Fruit fly (Drosophila melanogaster): ENCODE measurements around the gene CG5026.

CG5026 gene

dm6 chr3L:9011485-9012389 is 43.4 kb downstream of the CG5026 start (continued):
- peak in 1 of 2 experiments; percentile 86 for TF ChIP-seq bsh (GFP tag; optimal IDR thresholded peaks at IDR 0.05)
- no peak for TF ChIP-seq CTCF (GFP tag; optimal IDR thresholded peaks at IDR 0.05)
- no peak for TF ChIP-seq CG10321 (GFP tag; IDR thresholded peaks at IDR 0.05)
- peak; percentile 64 for TF ChIP-seq CG2875 (GFP tag; optimal IDR thresholded peaks at IDR 0.05)
- TF ChIP-seq zen (tag; optimal IDR thresholded peaks at IDR 0.05): peak; percentile 46
- no peak; the same call in 1 of the 2 replicates for TF ChIP-seq Ravus (GFP tag; IDR thresholded peaks at IDR 0.05)
- peak; percentile 49 for TF ChIP-seq CG12942 (GFP tag; optimal IDR thresholded peaks at IDR 0.05)
- TF ChIP-seq exex (tag; optimal IDR thresholded peaks at IDR 0.05): no peak
- TF ChIP-seq BEAF-32 (GFP tag; optimal IDR thresholded peaks at IDR 0.05): no peak
- no peak for TF ChIP-seq dati (GFP tag; IDR thresholded peaks at IDR 0.05)
- peak; percentile 53 for TF ChIP-seq her (GFP tag; optimal IDR thresholded peaks at IDR 0.05)
- TF ChIP-seq mld (GFP tag; IDR thresholded peaks at IDR 0.05; ENCODE audit: partially characterized antibody): no peak
- TF ChIP-seq CG10274 (GFP tag; optimal IDR thresholded peaks at IDR 0.05): peak; percentile 13
- peak; percentile 78 for TF ChIP-seq CG8388 (GFP tag; optimal IDR thresholded peaks at IDR 0.05)
- no peak for TF ChIP-seq lbe (GFP tag; optimal IDR thresholded peaks at IDR 0.05)
- peak; percentile 72 for TF ChIP-seq az2 (GFP tag; optimal IDR thresholded peaks at IDR 0.05)
- no peak for TF ChIP-seq bigmax (GFP tag; optimal IDR thresholded peaks at IDR 0.05)
- no peak for TF ChIP-seq CG6854 (GFP tag; optimal IDR thresholded peaks at IDR 0.05)
- TF ChIP-seq sisA (GFP tag; IDR thresholded peaks at IDR 0.05): peak; percentile 84
- no peak for TF ChIP-seq gro (GFP tag; optimal IDR thresholded peaks at IDR 0.05)
- peak; percentile 89 for TF ChIP-seq dmrt11E (tag; optimal IDR thresholded peaks at IDR 0.05)
- peak; percentile 63 for TF ChIP-seq bcd (GFP tag; optimal IDR thresholded peaks at IDR 0.05)
- TF ChIP-seq HHEX (GFP tag; optimal IDR thresholded peaks at IDR 0.05): peak; percentile 38
- TF ChIP-seq Sox100B (GFP tag; optimal IDR thresholded peaks at IDR 0.05): peak; percentile 64
- TF ChIP-seq CG18599 (GFP tag; optimal IDR thresholded peaks at IDR 0.05): peak; percentile 47
- TF ChIP-seq ato (GFP tag; IDR thresholded peaks at IDR 0.05; ENCODE audit: partially characterized antibody): no peak
- 0 out of 2 replicates have a peak, but pooled peaks have one; percentile 28 for TF ChIP-seq slbo (GFP tag; IDR thresholded peaks at IDR 0.05)
- peak; percentile 82 for TF ChIP-seq CG12391 (tag; optimal IDR thresholded peaks at IDR 0.05)
- peak; percentile 73 for TF ChIP-seq unpg (GFP tag; optimal IDR thresholded peaks at IDR 0.05)
- TF ChIP-seq HLH4C (GFP tag; IDR thresholded peaks at IDR 0.05; ENCODE audit: partially characterized antibody): no peak
- TF ChIP-seq CG10543 (GFP tag; optimal IDR thresholded peaks at IDR 0.05): no peak
- TF ChIP-seq CG18262 (tag; optimal IDR thresholded peaks at IDR 0.05): peak; percentile 88
- peak; percentile 97 for TF ChIP-seq CG15696 (tag; optimal IDR thresholded peaks at IDR 0.05)
- no peak for TF ChIP-seq bbx (GFP tag; IDR thresholded peaks at IDR 0.05; ENCODE audit: partially characterized antibody)
- peak; percentile 41 for TF ChIP-seq NK7.1 (GFP tag; optimal IDR thresholded peaks at IDR 0.05)
- peak; percentile 36 for TF ChIP-seq CG17385 (GFP tag; optimal IDR thresholded peaks at IDR 0.05)
- TF ChIP-seq sqz (GFP tag; optimal IDR thresholded peaks at IDR 0.05): peak; percentile 65
- no peak for TF ChIP-seq tio (GFP tag; optimal IDR thresholded peaks at IDR 0.05)
- TF ChIP-seq CG31441 (GFP tag; IDR thresholded peaks at IDR 0.05): peak; percentile 66; the same call in 1 of the 2 replicates
- TF ChIP-seq amos (GFP tag; IDR thresholded peaks at IDR 0.05; ENCODE audit: partially characterized antibody): no peak
- TF ChIP-seq CG7839 (tag; optimal IDR thresholded peaks at IDR 0.05): peak; percentile 71
- peak; percentile 68; the same call in 2 of the 3 replicates for TF ChIP-seq CG11456 (GFP tag; IDR thresholded peaks at IDR 0.05)
- TF ChIP-seq CG10147 (GFP tag; optimal IDR thresholded peaks at IDR 0.05): no peak
- peak; percentile 93 for TF ChIP-seq Xrp1 (GFP tag; IDR thresholded peaks at IDR 0.05)
- peak; percentile 81 for TF ChIP-seq CG33557 (GFP tag; optimal IDR thresholded peaks at IDR 0.05)
- peak; percentile 54 for TF ChIP-seq fd64A (GFP tag; optimal IDR thresholded peaks at IDR 0.05)
- TF ChIP-seq CG34422 (GFP tag; IDR thresholded peaks at IDR 0.05): peak; percentile 65; the same call in 1 of the 3 replicates
